Fruit fly (Drosophila melanogaster): ENCODE data around the gene CG6138.
A peak's percentile ranks its signal among the peaks of the same experiment; 100 is the strongest.

- TF ChIP-seq CG8478 (optimal IDR thresholded peaks at IDR 0.05): no peak
- peak; percentile 75 to 89 for TF ChIP-seq CTCF (optimal IDR thresholded peaks at IDR 0.05)
These were observed 36.5 kb downstream of the CG6138 start for dm6 chr2L:10603604-10604003.
